Worm (Caenorhabditis elegans) whole organism, early embryonic: ENCODE data around the gene sra-4.

Source experiments
- F13C5.2 ChIP-seq: sonication (generic microtip); optimal IDR thresholded peaks from 2 replicates; lab custom pipeline; 2017; ENCODE audit warnings: mild to moderate bottlenecking, missing genetic modification characterization, inconsistent platforms, missing compliant biosample characterization
- ama-1 ChIP-seq: fragments of 150-350 bp; optimal IDR thresholded peaks from 2 replicates; lab custom pipeline; 2014
- ceh-13 ChIP-seq: fragments of 200-800 bp; sonication (Bioruptor generic); optimal IDR thresholded peaks from 2 replicates; lab custom pipeline; 2018; ENCODE audit warnings: mild to moderate bottlenecking, missing genetic modification characterization, missing compliant biosample characterization
- ets-7 ChIP-seq: sonication (generic microtip); optimal IDR thresholded peaks from 2 replicates; lab custom pipeline; 2016; ENCODE audit warnings: missing genotype, missing genetic modification characterization, missing compliant biosample characterization
- flt-1 ChIP-seq: fragments of 200-800 bp; sonication (Bioruptor generic); IDR thresholded peaks from 2 replicates; pipeline ENCODE4 v1.3.6; 2022; ENCODE audit warnings: missing genetic modification characterization, missing compliant biosample characterization
- pes-1 ChIP-seq: fragments of 200-800 bp; sonication (Bioruptor generic); IDR thresholded peaks from 2 replicates; pipeline ENCODE4 v1.3.6; 2022; ENCODE audit warnings: missing genetic modification reagents, missing genetic modification characterization, missing compliant biosample characterization
- scrt-1 ChIP-seq: fragments of 200-800 bp; sonication (Bioruptor generic); IDR thresholded peaks from 2 replicates; pipeline ENCODE4 v1.3.6; 2022; ENCODE audit warnings: missing genetic modification characterization, missing compliant biosample characterization
- sea-1 ChIP-seq: fragments of 200-800 bp; sonication (Bioruptor generic); conservative IDR thresholded peaks from 2 replicates; pipeline ENCODE4 v1.3.6; 2022; ENCODE audit warnings: missing genetic modification characterization, missing compliant biosample characterization
- tbx-37 ChIP-seq: fragments of 200-800 bp; sonication (Bioruptor generic); conservative IDR thresholded peaks from 2 replicates; pipeline ENCODE4 v1.3.6; 2022; ENCODE audit warnings: missing genetic modification reagents, missing genetic modification characterization, missing compliant biosample characterization

ce11 chrII:9537429-9537828 is 5.3 kb downstream of the sra-4 start, which contains the start of gene sra-8:
- TF ChIP-seq sea-1 (GFP tag; lab: Robert Waterston, UW) (no peak), F13C5.2 (tag; lab: Kevin White, UChicago) (no peak), ama-1 (lab: Kevin White, UChicago) (no peak), ceh-13 (no peak), flt-1 (GFP tag; lab: Robert Waterston, UW) (no peak), pes-1 (GFP tag; lab: Robert Waterston, UW) (no peak), ets-7 (tag; lab: Kevin White, UChicago) (no peak), tbx-37 (no peak), scrt-1 (GFP tag; lab: Robert Waterston, UW) (no peak)
